Worm (Caenorhabditis elegans): ENCODE measurements around the gene T19D7.7.

T19D7.7 gene

ce11 chrX:680920-681319 is at the start of gene T19D7.7:
T19D7.7 (minus strand) TSS chrX:681020.
- TF ChIP-seq lsy-12 (tag; optimal IDR thresholded peaks at IDR 0.05) (no peak), ZK546.5 (tag; optimal IDR thresholded peaks at IDR 0.05) (no peak), lin-39 (tag; optimal IDR thresholded peaks at IDR 0.05) (no peak), zag-1 (tag; optimal IDR thresholded peaks at IDR 0.05) (no peak), ceh-28 (tag; optimal IDR thresholded peaks at IDR 0.05) (no peak), unc-39 (tag; optimal IDR thresholded peaks at IDR 0.05) (no peak), hmg-11 (tag; optimal IDR thresholded peaks at IDR 0.05) (no peak), elt-2 (tag; optimal IDR thresholded peaks at IDR 0.05) (no peak), daf-12 (tag; optimal IDR thresholded peaks at IDR 0.05) (no peak), egl-27 (tag; optimal IDR thresholded peaks at IDR 0.05) (no peak), mml-1 (tag; optimal IDR thresholded peaks at IDR 0.05) (no peak), fos-1 (tag; optimal IDR thresholded peaks at IDR 0.05) (no peak), fkh-2 (tag; optimal IDR thresholded peaks at IDR 0.05) (no peak)

DNA sequence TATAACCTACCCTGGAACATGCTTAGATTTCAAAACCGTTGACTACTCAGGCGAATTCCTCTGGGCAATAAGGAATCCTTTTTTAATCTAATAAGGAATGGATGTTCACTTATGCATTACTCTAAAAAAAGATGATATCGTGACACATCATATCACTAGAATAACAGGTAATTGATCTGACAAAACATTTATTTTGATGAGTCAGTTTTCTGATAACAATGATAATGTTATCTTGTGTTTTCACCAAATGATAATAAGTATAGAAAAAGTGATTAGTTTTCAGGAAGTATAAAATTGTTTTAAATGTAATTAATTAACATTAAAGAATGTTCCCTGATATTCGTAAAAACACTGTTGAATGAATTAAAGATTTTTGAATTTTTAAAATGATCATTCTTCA is 48.2 kb upstream of the T19D7.7 start:
- TF ChIP-seq elt-2 (tag; optimal IDR thresholded peaks at IDR 0.05) = peak; percentile 16
- peak; percentile 55 for TF ChIP-seq pqm-1 (tag; optimal IDR thresholded peaks at IDR 0.05)
- TF ChIP-seq ztf-11 (tag; optimal IDR thresholded peaks at IDR 0.05) = no peak
- TF ChIP-seq elt-3 (tag; optimal IDR thresholded peaks at IDR 0.05) = no peak

- TF ChIP-seq nhr-11 (tag; optimal IDR thresholded peaks at IDR 0.05) = no peak
- TF ChIP-seq nhr-28 (tag; optimal IDR thresholded peaks at IDR 0.05) = no peak
- TF ChIP-seq lsy-12 (tag; optimal IDR thresholded peaks at IDR 0.05) = peak; percentile 51
- no peak for TF ChIP-seq fkh-2 (tag; optimal IDR thresholded peaks at IDR 0.05)
- TF ChIP-seq zag-1 (tag; optimal IDR thresholded peaks at IDR 0.05) = no peak
- TF ChIP-seq tbx-2 (tag; optimal IDR thresholded peaks at IDR 0.05) = peak; percentile 47
- TF ChIP-seq hmg-11 (tag; optimal IDR thresholded peaks at IDR 0.05) = peak; percentile 94
- TF ChIP-seq ceh-9 (tag; optimal IDR thresholded peaks at IDR 0.05) = no peak
- TF ChIP-seq jun-1 (tag; optimal IDR thresholded peaks at IDR 0.05) = peak; percentile 90
- TF ChIP-seq skn-1 (tag; optimal IDR thresholded peaks at IDR 0.05) = no peak
- peak; percentile 78 for TF ChIP-seq pha-4 (tag; optimal IDR thresholded peaks at IDR 0.05)
- TF ChIP-seq nhr-12 (tag; optimal IDR thresholded peaks at IDR 0.05) = no peak
- no peak for TF ChIP-seq nhr-76 (tag; optimal IDR thresholded peaks at IDR 0.05)
- TF ChIP-seq eor-1 (tag; optimal IDR thresholded peaks at IDR 0.05) = no peak
- TF ChIP-seq nhr-237 (tag; optimal IDR thresholded peaks at IDR 0.05) = no peak
- TF ChIP-seq fos-1 (tag; optimal IDR thresholded peaks at IDR 0.05) = peak; percentile 93
- no peak for TF ChIP-seq lin-39 (tag; optimal IDR thresholded peaks at IDR 0.05)
- TF ChIP-seq egl-27 (tag; optimal IDR thresholded peaks at IDR 0.05) = peak; percentile 43
- TF ChIP-seq ama-1 (optimal IDR thresholded peaks at IDR 0.05) = no peak
- no peak for TF ChIP-seq R02D3.7 (tag; optimal IDR thresholded peaks at IDR 0.05)
- no peak for TF ChIP-seq ceh-82 (tag; optimal IDR thresholded peaks at IDR 0.05)
- TF ChIP-seq aly-2 (tag; optimal IDR thresholded peaks at IDR 0.05) = no peak
- peak; percentile 66 for TF ChIP-seq nhr-23 (tag; optimal IDR thresholded peaks at IDR 0.05)
- TF ChIP-seq nhr-67 (tag; optimal IDR thresholded peaks at IDR 0.05) = no peak
- TF ChIP-seq ZK546.5 (tag; optimal IDR thresholded peaks at IDR 0.05) = no peak
- TF ChIP-seq elt-1 (tag; optimal IDR thresholded peaks at IDR 0.05) = no peak
- no peak for TF ChIP-seq daf-12 (tag; optimal IDR thresholded peaks at IDR 0.05)
- TF ChIP-seq fkh-10 (GFP tag; optimal IDR thresholded peaks at IDR 0.05) = no peak
- no peak for TF ChIP-seq ztf-4 (tag; optimal IDR thresholded peaks at IDR 0.05)
- peak; percentile 96 for TF ChIP-seq ceh-28 (tag; optimal IDR thresholded peaks at IDR 0.05)
- no peak for TF ChIP-seq nhr-77 (tag; optimal IDR thresholded peaks at IDR 0.05)
- no peak for TF ChIP-seq unc-62 (GFP tag; optimal IDR thresholded peaks at IDR 0.05)
- TF ChIP-seq lin-15B (tag; optimal IDR thresholded peaks at IDR 0.05) = peak; percentile 39
- no peak for TF ChIP-seq elt-3 (tag; optimal IDR thresholded peaks at IDR 0.05)
- TF ChIP-seq nhr-25 (tag; optimal IDR thresholded peaks at IDR 0.05) = peak; percentile 84
- TF ChIP-seq snpc-4 (tag; optimal IDR thresholded peaks at IDR 0.05) = peak; percentile 26
- TF ChIP-seq ceh-16 (tag; optimal IDR thresholded peaks at IDR 0.05) = no peak
- TF ChIP-seq elt-2 (tag; optimal IDR thresholded peaks at IDR 0.05) = peak; percentile 65
- no peak for TF ChIP-seq ztf-11 (tag; optimal IDR thresholded peaks at IDR 0.05)
- peak; percentile 21 for TF ChIP-seq nhr-43 (tag; optimal IDR thresholded peaks at IDR 0.05; ENCODE audit: poor library complexity, severe bottlenecking)
- TF ChIP-seq pqm-1 (tag; optimal IDR thresholded peaks at IDR 0.05) = peak; percentile 50
- no peak for TF ChIP-seq unc-39 (tag; optimal IDR thresholded peaks at IDR 0.05)
- no peak for TF ChIP-seq egl-5 (tag; optimal IDR thresholded peaks at IDR 0.05)
- no peak for TF ChIP-seq sea-2 (GFP tag; optimal IDR thresholded peaks at IDR 0.05)
- no peak for TF ChIP-seq mdl-1 (tag; optimal IDR thresholded peaks at IDR 0.05)
- TF ChIP-seq mml-1 (tag; optimal IDR thresholded peaks at IDR 0.05) = no peak
- TF ChIP-seq nfya-1 (tag; optimal IDR thresholded peaks at IDR 0.05; ENCODE audit: insufficient read depth) = peak; percentile 79
These were observed 46.9 kb upstream of the T19D7.7 start for ce11 chrX:727737-728136.
